Fruit fly (Drosophila melanogaster) whole organism, embryonic: Measurements from ENCODE around the gene ttm50.

Experiments
- Abd-B ChIP-seq: fragments of 200-800 bp; sonication (Bioruptor generic); optimal IDR thresholded peaks from 2 replicates; lab custom pipeline; 2018; ENCODE audit warnings: missing biosample characterization, mild to moderate bottlenecking, missing genetic modification characterization, moderate library complexity
- Antp ChIP-seq: fragments of 200-800 bp; sonication (Bioruptor generic); optimal IDR thresholded peaks from 3 replicates; lab custom pipeline; 2016; ENCODE audit warnings: missing biosample characterization, missing genetic modification characterization
- BEAF-32 ChIP-seq: fragments of 200-800 bp; sonication (Bioruptor generic); optimal IDR thresholded peaks from 3 replicates; lab custom pipeline; 2017; ENCODE audit warnings: missing biosample characterization, missing genetic modification characterization, mild to moderate bottlenecking, moderate library complexity, missing genetic modification reagents
- CG10274 ChIP-seq: fragments of 200-800 bp; sonication (Bioruptor generic); optimal IDR thresholded peaks from 3 replicates; lab custom pipeline; 2017; ENCODE audit warnings: missing biosample characterization, mild to moderate bottlenecking, missing genetic modification characterization
- CG10431 ChIP-seq: fragments of 200-800 bp; sonication (Bioruptor generic); optimal IDR thresholded peaks from 3 replicates; lab custom pipeline; 2018; ENCODE audit warnings: missing biosample characterization, mild to moderate bottlenecking, missing genetic modification characterization
- CG10654 ChIP-seq: fragments of 200-800 bp; sonication (Bioruptor generic); optimal IDR thresholded peaks from 2 replicates; lab custom pipeline; 2016; ENCODE audit warnings: missing biosample characterization, missing genetic modification characterization
- CG11247 ChIP-seq: fragments of 200-800 bp; sonication (Bioruptor generic); IDR thresholded peaks from 2 replicates; pipeline ENCODE4 v1.3.6; 2022; ENCODE audit warnings: missing biosample characterization, missing genetic modification characterization
- CG11398 ChIP-seq: fragments of 200-800 bp; sonication (Bioruptor generic); optimal IDR thresholded peaks from 2 replicates; lab custom pipeline; 2016; ENCODE audit warnings: missing biosample characterization, missing genetic modification characterization
- CG13424 ChIP-seq: fragments of 200-800 bp; sonication (Bioruptor generic); optimal IDR thresholded peaks from 2 replicates; lab custom pipeline; 2019; ENCODE audit warnings: missing biosample characterization, mild to moderate bottlenecking, missing genetic modification characterization, moderate library complexity
- CG15011 ChIP-seq: fragments of 200-800 bp; sonication (Bioruptor generic); optimal IDR thresholded peaks from 3 replicates; lab custom pipeline; 2018; ENCODE audit warnings: missing biosample characterization, mild to moderate bottlenecking, missing genetic modification characterization
- CG17802 ChIP-seq: fragments of 200-800 bp; sonication (Bioruptor generic); optimal IDR thresholded peaks from 2 replicates; lab custom pipeline; 2018; ENCODE audit warnings: missing biosample characterization, mild to moderate bottlenecking, missing genetic modification characterization, moderate library complexity
- CG1832 ChIP-seq: fragments of 200-800 bp; sonication (Bioruptor generic); optimal IDR thresholded peaks from 2 replicates; lab custom pipeline; 2017; ENCODE audit warnings: missing biosample characterization, mild to moderate bottlenecking, missing genetic modification characterization, inconsistent platforms
- CG2889 ChIP-seq: fragments of 200-800 bp; sonication (Bioruptor generic); IDR thresholded peaks from 3 replicates; pipeline ENCODE4 v1.3.6; 2022; ENCODE audit warnings: missing biosample characterization, missing genetic modification characterization
- CG31441 ChIP-seq: fragments of 200-800 bp; sonication (Bioruptor generic); IDR thresholded peaks from 2 replicates; pipeline ENCODE4 v1.3.6; 2022; ENCODE audit warnings: missing biosample characterization, missing genetic modification characterization
- CG33213 ChIP-seq: fragments of 200-800 bp; sonication (Bioruptor generic); optimal IDR thresholded peaks from 3 replicates; lab custom pipeline; 2016; ENCODE audit warnings: missing biosample characterization, missing genetic modification characterization
- CG4820 ChIP-seq: fragments of 200-800 bp; sonication (Bioruptor generic); optimal IDR thresholded peaks from 3 replicates; lab custom pipeline; 2016; ENCODE audit warnings: missing biosample characterization, missing genetic modification characterization
- CG7839 ChIP-seq: fragments of 200-800 bp; sonication (Bioruptor generic); optimal IDR thresholded peaks from 3 replicates; lab custom pipeline; 2018; ENCODE audit warnings: missing biosample characterization, mild to moderate bottlenecking, missing genetic modification characterization, moderate library complexity
- CG8388 ChIP-seq: fragments of 200-800 bp; sonication (Bioruptor generic); optimal IDR thresholded peaks from 2 replicates; lab custom pipeline; 2019; ENCODE audit warnings: missing biosample characterization, mild to moderate bottlenecking, missing genetic modification characterization, moderate library complexity
- CG9797 ChIP-seq: fragments of 200-800 bp; sonication (Bioruptor generic); optimal IDR thresholded peaks from 3 replicates; lab custom pipeline; 2018; ENCODE audit warnings: missing biosample characterization, mild to moderate bottlenecking, missing genetic modification characterization
- CHES-1-like ChIP-seq: fragments of 200-800 bp; sonication (Bioruptor generic); optimal IDR thresholded peaks from 2 replicates; lab custom pipeline; 2016; ENCODE audit warnings: missing biosample characterization, missing genetic modification characterization
- Camta ChIP-seq: fragments of 200-800 bp; sonication (Bioruptor generic); optimal IDR thresholded peaks from 2 replicates; lab custom pipeline; 2016; ENCODE audit warnings: missing biosample characterization, missing genetic modification characterization
- CrebB ChIP-seq: fragments of 200-800 bp; sonication (Bioruptor generic); optimal IDR thresholded peaks from 3 replicates; lab custom pipeline; 2018; ENCODE audit warnings: missing biosample characterization, mild to moderate bottlenecking, missing genetic modification characterization
- D19A ChIP-seq: fragments of 200-800 bp; optimal IDR thresholded peaks from 3 replicates; lab custom pipeline; 2019; ENCODE audit warnings: missing biosample characterization, mild to moderate bottlenecking, missing genetic modification characterization, moderate library complexity
- D19B ChIP-seq: fragments of 200-800 bp; sonication (Bioruptor generic); optimal IDR thresholded peaks from 2 replicates; lab custom pipeline; 2017; ENCODE audit warnings: missing biosample characterization, mild to moderate bottlenecking, missing genetic modification characterization
- Dp ChIP-seq: fragments of 200-800 bp; sonication (Bioruptor generic); optimal IDR thresholded peaks from 2 replicates; lab custom pipeline; 2018; ENCODE audit warnings: missing biosample characterization, mild to moderate bottlenecking, missing genetic modification characterization, moderate library complexity
- Dref ChIP-seq: fragments of 200-800 bp; sonication (Bioruptor generic); IDR thresholded peaks from 2 replicates; pipeline ENCODE4 v1.3.6; 2022; ENCODE audit warnings: missing biosample characterization, missing genetic modification characterization
- HHEX ChIP-seq: fragments of 200-800 bp; sonication (Bioruptor generic); optimal IDR thresholded peaks from 3 replicates; lab custom pipeline; 2017; ENCODE audit warnings: missing biosample characterization, mild to moderate bottlenecking, missing genetic modification characterization, missing genetic modification reagents
- Kr ChIP-seq: fragments of 200-800 bp; sonication (Bioruptor generic); optimal IDR thresholded peaks from 2 replicates; lab custom pipeline; 2017; ENCODE audit warnings: missing biosample characterization, mild to moderate bottlenecking, missing genetic modification characterization
- Mes4 ChIP-seq: fragments of 200-800 bp; sonication (Bioruptor generic); optimal IDR thresholded peaks from 2 replicates; lab custom pipeline; 2016; ENCODE audit warnings: missing biosample characterization, missing genetic modification characterization
- Scr ChIP-seq: fragments of 200-800 bp; sonication (Bioruptor generic); IDR thresholded peaks from 2 replicates; pipeline ENCODE4 v1.3.6; 2022; ENCODE audit warnings: missing biosample characterization, missing genetic modification characterization; ENCODE audit not compliant: partially characterized antibody
- Taf1 ChIP-seq: fragments of 200-800 bp; sonication (Bioruptor generic); IDR thresholded peaks from 2 replicates; pipeline ENCODE4 v1.3.6; 2022; ENCODE audit warnings: missing biosample characterization, missing genetic modification characterization
- ato ChIP-seq: fragments of 200-800 bp; sonication (Bioruptor generic); IDR thresholded peaks from 2 replicates; pipeline ENCODE4 v1.3.6; 2022; ENCODE audit warnings: missing biosample characterization, missing genetic modification characterization; ENCODE audit not compliant: partially characterized antibody
- btn ChIP-seq: fragments of 200-800 bp; sonication (Bioruptor generic); optimal IDR thresholded peaks from 2 replicates; lab custom pipeline; 2016; ENCODE audit warnings: missing biosample characterization, missing genetic modification characterization
- caup ChIP-seq: fragments of 200-800 bp; sonication (Bioruptor generic); optimal IDR thresholded peaks from 3 replicates; lab custom pipeline; 2017; ENCODE audit warnings: missing biosample characterization, mild to moderate bottlenecking, missing genetic modification characterization, moderate library complexity; ENCODE audit not compliant: severe bottlenecking
- crol ChIP-seq: fragments of 200-800 bp; sonication (Bioruptor generic); IDR thresholded peaks from 2 replicates; pipeline ENCODE4 v1.3.6; 2022; ENCODE audit warnings: missing biosample characterization, missing genetic modification characterization
- eve ChIP-seq, 2 experiments: fragments of >200 bp; optimal IDR thresholded peaks; 2 replicates each; lab custom pipeline; 2017; ENCODE audit warnings: missing biosample characterization in 2 of 2, missing genetic modification characterization in 2 of 2
- lola ChIP-seq, 3 experiments: fragments of >200 bp in 2 of 3; fragments of 200-800 bp in 1 of 3; sonication (Bioruptor generic) in 1 of 3; optimal IDR thresholded peaks; 2 replicates each; lab custom pipeline; 2017 to 2019; ENCODE audit warnings: missing biosample characterization in 3 of 3, missing genetic modification characterization in 3 of 3, mild to moderate bottlenecking in 1 of 3, moderate library complexity in 1 of 3
- nerfin-1 ChIP-seq: fragments of 200-800 bp; sonication (Bioruptor generic); optimal IDR thresholded peaks from 3 replicates; lab custom pipeline; 2019; ENCODE audit warnings: missing biosample characterization, mild to moderate bottlenecking, missing genetic modification characterization, moderate library complexity
- nom ChIP-seq: fragments of 200-800 bp; sonication (Bioruptor generic); optimal IDR thresholded peaks from 2 replicates; lab custom pipeline; 2017; ENCODE audit warnings: missing biosample characterization, missing genetic modification characterization, mild to moderate bottlenecking, moderate library complexity, missing genetic modification reagents
- otp ChIP-seq: fragments of 200-800 bp; sonication (Bioruptor generic); IDR thresholded peaks from 3 replicates; pipeline ENCODE4, ENCODE4 v1.3.6; 2022; ENCODE audit warnings: missing biosample characterization, missing genetic modification characterization
- peb ChIP-seq: fragments of 200-800 bp; sonication (Bioruptor generic); IDR thresholded peaks from 2 replicates; pipeline ENCODE4 v1.3.6; 2022; ENCODE audit warnings: missing biosample characterization, missing genetic modification characterization
- sob ChIP-seq: fragments of 200-800 bp; sonication (Bioruptor generic); IDR thresholded peaks from 2 replicates; pipeline ENCODE4 v1.3.6; 2022; ENCODE audit warnings: missing biosample characterization, missing genetic modification characterization
- sqz ChIP-seq: fragments of 200-800 bp; sonication (Bioruptor generic); optimal IDR thresholded peaks from 3 replicates; lab custom pipeline; 2018; ENCODE audit warnings: missing biosample characterization, mild to moderate bottlenecking, missing genetic modification characterization
- sr ChIP-seq: fragments of 200-800 bp; sonication (Bioruptor generic); IDR thresholded peaks from 3 replicates; pipeline ENCODE4 v1.3.6; 2022; ENCODE audit warnings: missing biosample characterization, missing genetic modification characterization
- tio ChIP-seq: fragments of 200-800 bp; sonication (Bioruptor generic); optimal IDR thresholded peaks from 2 replicates; lab custom pipeline; 2017; ENCODE audit warnings: missing biosample characterization, missing genetic modification characterization, inconsistent platforms
- tna ChIP-seq: fragments of 200-800 bp; sonication (Bioruptor generic); IDR thresholded peaks from 2 replicates; pipeline ENCODE4 v1.3.6; 2022; ENCODE audit warnings: missing biosample characterization, missing genetic modification characterization; ENCODE audit not compliant: partially characterized antibody
- trem ChIP-seq: fragments of 200-800 bp; optimal IDR thresholded peaks from 3 replicates; lab custom pipeline; 2019; ENCODE audit warnings: missing biosample characterization, mild to moderate bottlenecking, missing genetic modification characterization, moderate library complexity
- unc-4 ChIP-seq: fragments of 200-800 bp; sonication (Bioruptor generic); IDR thresholded peaks from 2 replicates; pipeline ENCODE4 v1.3.6; 2022; ENCODE audit warnings: missing biosample characterization, missing genetic modification characterization; ENCODE audit not compliant: partially characterized antibody
- vfl ChIP-seq: fragments of 200-800 bp; sonication (Bioruptor generic); optimal IDR thresholded peaks from 2 replicates; lab custom pipeline; 2016; ENCODE audit warnings: missing biosample characterization, missing genetic modification characterization

The ttm50 gene

dm6 chrX:2726420-2726819, 5.6 kb downstream of the ttm50 start, which contains the start of gene vilya:
TSS of gene vilya (plus strand) at chrX:2726678.
- TF ChIP-seq crol (GFP tag; lab: Robert Waterston, UW) (no peak), Camta (GFP tag; lab: Kevin White, UChicago) (no peak), trem (tag; lab: Kevin White, UChicago) (peak; percentile 92), sr (GFP tag; lab: Robert Waterston, UW) (no peak), tna (GFP tag; lab: Robert Waterston, UW) (no peak), sob (no peak)

- TF ChIP-seq CG10274 (GFP tag; lab: Kevin White, UChicago), result no peak
- peak; percentile 69 for TF ChIP-seq Dp (GFP tag; lab: Kevin White, UChicago)
- no peak for TF ChIP-seq Abd-B (GFP tag; lab: Kevin White, UChicago)
- no peak for TF ChIP-seq caup
- TF ChIP-seq D19B, result no peak
- TF ChIP-seq CG10431 (GFP tag; lab: Kevin White, UChicago), result no peak
- peak; percentile 92 for TF ChIP-seq Dref
- TF ChIP-seq CG17802 (tag; lab: Kevin White, UChicago), result no peak
- no peak for TF ChIP-seq btn
- no peak for TF ChIP-seq CG4820
- no peak for TF ChIP-seq tio (GFP tag; lab: Kevin White, UChicago)
- TF ChIP-seq CG31441 (GFP tag; lab: Robert Waterston, UW), result no peak
- no peak for TF ChIP-seq D19A (tag; lab: Kevin White, UChicago)
- no peak for TF ChIP-seq nom (GFP tag; lab: Kevin White, UChicago)
- TF ChIP-seq nerfin-1 (tag; lab: Kevin White, UChicago), result no peak
- TF ChIP-seq Kr, result no peak
- TF ChIP-seq BEAF-32 (GFP tag; lab: Kevin White, UChicago), result peak; percentile 74
- peak; percentile 66 for TF ChIP-seq unc-4 (GFP tag; lab: Robert Waterston, UW)
- no peak for TF ChIP-seq CG33213
- no peak for TF ChIP-seq CG7839 (tag; lab: Kevin White, UChicago)
- TF ChIP-seq peb (GFP tag; lab: Robert Waterston, UW), result no peak
- TF ChIP-seq CG10654 (GFP tag; lab: Kevin White, UChicago), result no peak
- no peak for TF ChIP-seq Mes4 (GFP tag; lab: Kevin White, UChicago)
- TF ChIP-seq CG15011 (GFP tag; lab: Kevin White, UChicago), result no peak
- peak; percentile 44 for TF ChIP-seq Antp (GFP tag; lab: Kevin White, UChicago)
- TF ChIP-seq vfl, result no peak
- no peak for TF ChIP-seq CG13424 (tag; lab: Kevin White, UChicago)
- TF ChIP-seq otp (GFP tag; lab: Robert Waterston, UW), result no peak
- TF ChIP-seq CG11247 (GFP tag; lab: Robert Waterston, UW), result no peak
- TF ChIP-seq lola (GFP tag; optimal IDR thresholded peaks at IDR 0.05; lab: Kevin White, UChicago), result no peak
- TF ChIP-seq CG1832 (GFP tag; lab: Kevin White, UChicago), result no peak
- no peak for TF ChIP-seq Taf1 (GFP tag; lab: Robert Waterston, UW)
- peak; percentile 33 for TF ChIP-seq CHES-1-like (GFP tag; lab: Kevin White, UChicago)
- no peak for TF ChIP-seq CG11398
- TF ChIP-seq ato (GFP tag; lab: Robert Waterston, UW), result peak; percentile 61; the same call in 1 of the 2 replicates
- TF ChIP-seq CG9797 (GFP tag; lab: Kevin White, UChicago), result peak; percentile 8
- no peak for TF ChIP-seq HHEX (GFP tag; lab: Kevin White, UChicago)
- TF ChIP-seq Scr (GFP tag; lab: Robert Waterston, UW), result peak; percentile 63
- no peak for TF ChIP-seq eve (GFP tag; optimal IDR thresholded peaks at IDR 0.05; lab: Kevin White, UChicago)
- no peak for TF ChIP-seq CG2889 (GFP tag; lab: Robert Waterston, UW)
- no peak for TF ChIP-seq sqz (GFP tag; lab: Kevin White, UChicago)
- TF ChIP-seq CrebB (tag; lab: Kevin White, UChicago), result no peak
- no peak for TF ChIP-seq CG8388 (GFP tag; lab: Kevin White, UChicago)
Observed at dm6 chrX:2720122-2720521, 11.9 kb downstream of the ttm50 start, which contains the start of gene CG2701. TSS of gene CG2701 (minus strand) at chrX:2720327.
